Worm (Caenorhabditis elegans) whole organism, L2 larva: ENCODE measurements around the gene C25F9.4.

Experiments
- C34F6.9 ChIP-seq: fragments of 150-350 bp; optimal IDR thresholded peaks from 2 replicates; lab custom pipeline; 2014; ENCODE audit warnings: missing biosample characterization, missing genetic modification characterization
- F13H6.1 ChIP-seq: sonication (generic microtip); optimal IDR thresholded peaks from 2 replicates; lab custom pipeline; 2016; ENCODE audit warnings: missing genetic modification characterization, missing compliant biosample characterization
- Y55F3AM.14 ChIP-seq: fragments of 200-800 bp; sonication (Bioruptor generic); optimal IDR thresholded peaks from 2 replicates; lab custom pipeline; 2018; ENCODE audit warnings: mild to moderate bottlenecking, missing genetic modification characterization, missing compliant biosample characterization
- alr-1 ChIP-seq: fragments of 150-350 bp; optimal IDR thresholded peaks from 2 replicates; lab custom pipeline; 2014; ENCODE audit warnings: missing biosample characterization, missing genetic modification characterization
- aly-2 ChIP-seq: fragments of 150-350 bp; optimal IDR thresholded peaks from 2 replicates; lab custom pipeline; 2014; ENCODE audit warnings: missing biosample characterization, missing genetic modification characterization
- ama-1 ChIP-seq: fragments of 150-350 bp; optimal IDR thresholded peaks from 2 replicates; lab custom pipeline; 2018; ENCODE audit warnings: inconsistent platforms
- blmp-1 ChIP-seq: sonication (generic microtip); optimal IDR thresholded peaks from 2 replicates; lab custom pipeline; 2017; ENCODE audit warnings: missing genetic modification characterization, mild to moderate bottlenecking, missing compliant biosample characterization, antibody characterized with exemption, moderate library complexity; ENCODE audit not compliant: insufficient read depth
- ceh-82 ChIP-seq: fragments of 150-350 bp; optimal IDR thresholded peaks from 2 replicates; lab custom pipeline; 2014; ENCODE audit warnings: missing biosample characterization, missing genetic modification characterization
- crh-2 ChIP-seq: sonication (generic microtip); optimal IDR thresholded peaks from 2 replicates; lab custom pipeline; 2017; ENCODE audit warnings: missing biosample characterization, missing genetic modification characterization
- elt-1 ChIP-seq: fragments of 150-350 bp; optimal IDR thresholded peaks from 2 replicates; lab custom pipeline; 2014; ENCODE audit warnings: missing biosample characterization, missing genetic modification characterization
- fos-1 ChIP-seq: fragments of 150-350 bp; optimal IDR thresholded peaks from 2 replicates; lab custom pipeline; 2014; ENCODE audit warnings: missing biosample characterization, missing genetic modification characterization
- gmeb-1 ChIP-seq: fragments of 150-350 bp; optimal IDR thresholded peaks from 2 replicates; lab custom pipeline; 2014; ENCODE audit warnings: missing biosample characterization, missing genetic modification characterization
- mab-5 ChIP-seq: fragments of 150-350 bp; optimal IDR thresholded peaks from 2 replicates; lab custom pipeline; 2014; ENCODE audit warnings: missing biosample characterization, missing genetic modification characterization
- mbf-1 ChIP-seq: sonication (generic microtip); optimal IDR thresholded peaks from 2 replicates; lab custom pipeline; 2017; ENCODE audit warnings: missing biosample characterization, missing genetic modification characterization
- nhr-129 ChIP-seq: fragments of 150-350 bp; optimal IDR thresholded peaks from 2 replicates; lab custom pipeline; 2014; ENCODE audit warnings: missing biosample characterization, missing genetic modification characterization
- nhr-21 ChIP-seq: fragments of 150-350 bp; optimal IDR thresholded peaks from 2 replicates; lab custom pipeline; 2014; ENCODE audit warnings: missing biosample characterization, missing genetic modification characterization
- nhr-23 ChIP-seq: fragments of 150-350 bp; optimal IDR thresholded peaks from 2 replicates; lab custom pipeline; 2014; ENCODE audit warnings: missing biosample characterization, missing genetic modification reagents, missing genetic modification characterization
- nhr-237 ChIP-seq: fragments of 150-350 bp; optimal IDR thresholded peaks from 2 replicates; lab custom pipeline; 2014; ENCODE audit warnings: missing biosample characterization, missing genetic modification characterization
- nhr-25 ChIP-seq: fragments of 150-350 bp; sonication (generic microtip); optimal IDR thresholded peaks from 3 replicates; lab custom pipeline; 2014; ENCODE audit warnings: missing biosample characterization, missing genetic modification characterization
- skn-1 ChIP-seq: sonication (generic microtip); optimal IDR thresholded peaks from 2 replicates; lab custom pipeline; 2017; ENCODE audit warnings: missing biosample characterization, missing genetic modification characterization
- sma-3 ChIP-seq: sonication (generic microtip); optimal IDR thresholded peaks from 2 replicates; lab custom pipeline; 2016; ENCODE audit warnings: missing genetic modification reagents, missing genetic modification characterization, missing compliant biosample characterization
- snpc-4 ChIP-seq: fragments of 150-350 bp; optimal IDR thresholded peaks from 2 replicates; lab custom pipeline; 2014; ENCODE audit warnings: missing biosample characterization, missing genetic modification characterization
- unc-39 ChIP-seq: fragments of 150-350 bp; optimal IDR thresholded peaks from 2 replicates; lab custom pipeline; 2014; ENCODE audit warnings: missing biosample characterization, missing genetic modification characterization
- unc-55 ChIP-seq: fragments of 150-350 bp; sonication (generic microtip); optimal IDR thresholded peaks from 3 replicates; lab custom pipeline; 2014; ENCODE audit warnings: missing biosample characterization, missing genetic modification reagents, missing genetic modification characterization
- unc-62 ChIP-seq: fragments of 150-350 bp; optimal IDR thresholded peaks from 2 replicates; lab custom pipeline; 2014; ENCODE audit warnings: missing biosample characterization, missing genetic modification reagents, missing genetic modification characterization
- ztf-1 ChIP-seq: fragments of 200-800 bp; sonication (Bioruptor generic); conservative IDR thresholded peaks from 2 replicates; pipeline ENCODE4 v1.3.6; 2022; ENCODE audit warnings: missing genetic modification characterization, missing compliant biosample characterization
- ztf-11 ChIP-seq: sonication (generic microtip); optimal IDR thresholded peaks from 2 replicates; lab custom pipeline; 2017; ENCODE audit warnings: missing biosample characterization, missing genetic modification characterization
- ztf-4 ChIP-seq: fragments of 150-350 bp; optimal IDR thresholded peaks from 2 replicates; lab custom pipeline; 2014; ENCODE audit warnings: missing biosample characterization, missing genetic modification characterization

The C25F9.4 gene

DNA sequence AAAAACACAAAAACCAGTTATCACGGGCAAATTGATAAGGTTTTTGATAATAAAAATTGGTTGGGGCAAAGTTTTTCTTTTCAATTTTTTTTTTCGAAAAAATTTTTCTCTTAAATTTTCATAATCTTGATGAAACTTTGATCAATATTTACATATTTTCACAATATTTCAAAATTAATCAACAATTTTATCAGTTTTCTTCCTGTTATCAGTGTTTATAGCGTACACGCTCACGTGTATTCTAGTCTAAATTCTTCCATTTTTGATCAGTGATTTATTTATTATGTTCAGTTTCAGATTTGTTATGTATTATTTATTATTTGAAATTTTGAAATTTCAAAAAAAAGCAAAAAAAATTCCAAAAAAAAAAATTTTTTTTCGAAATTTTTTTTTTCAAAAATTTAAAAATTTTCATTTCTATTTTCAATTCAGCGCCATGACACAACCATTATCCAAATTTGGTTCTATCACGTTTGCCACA lies 39.3 kb downstream of the C25F9.4 start, which contains the start of gene nceh-1:
Gene nceh-1 (plus strand): TSS at position 431 of the 481 bp plus-strand sequence.
- TF ChIP-seq snpc-4 (tag; lab: Kevin White, UChicago) (no peak), fos-1 (tag; lab: Kevin White, UChicago) (peak; percentile 42)

DNA sequence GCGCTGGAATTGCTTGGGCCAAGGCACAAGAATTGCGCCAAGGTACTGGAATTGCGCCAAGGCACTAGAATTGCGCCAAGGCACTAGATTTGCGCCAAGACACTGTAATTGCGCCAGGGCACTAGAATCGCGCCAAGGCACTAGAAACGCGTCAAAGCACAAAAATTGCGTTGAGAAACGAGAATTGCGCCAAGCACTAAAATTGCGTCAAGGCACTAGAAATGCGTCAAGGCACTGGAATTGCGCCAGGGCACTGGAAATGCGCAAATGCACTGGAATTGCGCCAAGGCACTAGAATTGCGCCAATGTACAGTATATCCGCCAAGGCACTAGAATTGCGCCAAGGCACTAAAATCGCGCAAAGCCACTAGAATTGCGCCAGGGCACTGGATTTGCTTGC lies 44.6 kb downstream of the C25F9.4 start:
- TF ChIP-seq blmp-1 (no peak), F13H6.1 (tag; lab: Kevin White, UChicago) (no peak), mab-5 (tag; lab: Kevin White, UChicago) (no peak), aly-2 (tag; lab: Kevin White, UChicago) (no peak), nhr-21 (no peak), unc-39 (tag; lab: Kevin White, UChicago) (no peak)
- TF ChIP-seq, all 48 proteins: peak for 0

ce11 chrV:19371253-19371652 lies 45.1 kb downstream of the C25F9.4 start, which contains the start of gene Y43F8A.2:
Gene Y43F8A.2, plus strand, starts transcription at chrV:19371553.
- TF ChIP-seq unc-39 (tag; lab: Kevin White, UChicago): no peak

- TF ChIP-seq elt-1 (tag; lab: Kevin White, UChicago) (no peak), alr-1 (tag; lab: Kevin White, UChicago) (no peak), C34F6.9 (tag; lab: Kevin White, UChicago) (no peak), gmeb-1 (no peak), unc-55 (GFP tag; lab: Kevin White, UChicago) (no peak), nhr-129 (tag; lab: Kevin White, UChicago) (no peak), Y55F3AM.14 (GFP tag; lab: Kevin White, UChicago) (no peak), unc-39 (tag; lab: Kevin White, UChicago) (no peak), ceh-82 (no peak), sma-3 (GFP tag; lab: Kevin White, UChicago) (no peak), ztf-11 (tag; lab: Kevin White, UChicago) (no peak), nhr-237 (no peak), ama-1 (no peak)
- TF ChIP-seq, all 48 proteins: peak for 0
These were observed 46.2 kb downstream of the C25F9.4 start, which contains the start of gene Y43F8A.1 for ce11 chrV:19370189-19370588. Gene Y43F8A.1, plus strand, starts transcription at chrV:19370489.

- TF ChIP-seq nhr-237 (no peak), fos-1 (tag; lab: Kevin White, UChicago) (no peak), F13H6.1 (tag; lab: Kevin White, UChicago) (no peak), nhr-23 (no peak), mbf-1 (no peak), ztf-1 (no peak), nhr-129 (tag; lab: Kevin White, UChicago) (no peak), gmeb-1 (no peak), nhr-25 (no peak), crh-2 (tag; lab: Kevin White, UChicago) (no peak), unc-62 (no peak), sma-3 (GFP tag; lab: Kevin White, UChicago) (no peak), skn-1 (tag; lab: Kevin White, UChicago) (no peak), ztf-4 (tag; lab: Kevin White, UChicago) (no peak), unc-55 (GFP tag; lab: Kevin White, UChicago) (no peak)
These were observed 53.8 kb downstream of the C25F9.4 start, which contains the start of gene C14B4.2 for ce11 chrV:19362568-19362967. Gene C14B4.2, minus strand, starts transcription at chrV:19362668.
